Worm (Caenorhabditis elegans): Measurements from ENCODE around the gene Y54G11A.14.
"Not testable (repeated sequence)": the region's sequence is repeated elsewhere in the genome, so short reads cannot be mapped to it uniquely, and the experiment has no call there.

The Y54G11A.14 gene

DNA sequence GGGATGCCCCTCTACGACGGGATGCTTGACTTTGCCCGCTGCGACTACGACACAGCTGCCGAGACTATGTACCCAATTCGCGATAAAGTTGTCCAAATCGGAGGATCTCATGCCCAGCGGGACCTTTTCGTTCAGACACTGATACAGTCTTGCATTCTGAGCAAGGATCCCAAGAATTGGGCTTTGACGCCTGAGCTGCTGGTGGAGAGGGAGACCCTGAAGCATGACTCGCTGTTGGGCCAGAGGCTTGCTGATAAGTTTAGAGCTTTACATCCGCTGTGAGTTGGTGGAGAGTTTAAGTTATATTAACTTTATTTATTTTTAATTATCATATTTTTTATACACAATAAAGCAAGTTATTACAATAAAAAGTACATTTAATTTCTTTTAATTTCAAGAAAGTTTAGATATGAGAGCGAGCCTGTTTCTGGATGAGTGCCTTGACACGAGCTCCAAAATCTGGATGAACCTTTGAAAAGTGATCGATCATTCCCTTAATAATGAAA lies 18.7 kb upstream of the Y54G11A.14 start:
- no peak for TF ChIP-seq nhr-237 (tag; optimal IDR thresholded peaks at IDR 0.05)
- no peak for TF ChIP-seq mab-5 (tag; optimal IDR thresholded peaks at IDR 0.05)
- no peak for TF ChIP-seq flh-1 (GFP tag; optimal IDR thresholded peaks at IDR 0.05)
- TF ChIP-seq ceh-39 (tag; optimal IDR thresholded peaks at IDR 0.05), result no peak
- TF ChIP-seq unc-62 (GFP tag; optimal IDR thresholded peaks at IDR 0.05), result no peak
- no peak for TF ChIP-seq nhr-12 (tag; optimal IDR thresholded peaks at IDR 0.05)
- no peak for TF ChIP-seq ztf-11 (tag; optimal IDR thresholded peaks at IDR 0.05)
- no peak for TF ChIP-seq drap-1 (GFP tag; optimal IDR thresholded peaks at IDR 0.05)
- no peak for TF ChIP-seq sptf-1 (tag; optimal IDR thresholded peaks at IDR 0.05)
- TF ChIP-seq lin-32 (GFP tag; optimal IDR thresholded peaks at IDR 0.05), result no peak
- TF ChIP-seq elt-3 (tag; optimal IDR thresholded peaks at IDR 0.05), result no peak
- TF ChIP-seq unc-120 (tag; optimal IDR thresholded peaks at IDR 0.05; ENCODE audit: poor library complexity, severe bottlenecking), result no peak
- no peak for TF ChIP-seq bed-3 (GFP tag; optimal IDR thresholded peaks at IDR 0.05)
- TF ChIP-seq mep-1 (tag; optimal IDR thresholded peaks at IDR 0.05), result no peak
- TF ChIP-seq lsy-2 (tag; optimal IDR thresholded peaks at IDR 0.05), result no peak

DNA sequence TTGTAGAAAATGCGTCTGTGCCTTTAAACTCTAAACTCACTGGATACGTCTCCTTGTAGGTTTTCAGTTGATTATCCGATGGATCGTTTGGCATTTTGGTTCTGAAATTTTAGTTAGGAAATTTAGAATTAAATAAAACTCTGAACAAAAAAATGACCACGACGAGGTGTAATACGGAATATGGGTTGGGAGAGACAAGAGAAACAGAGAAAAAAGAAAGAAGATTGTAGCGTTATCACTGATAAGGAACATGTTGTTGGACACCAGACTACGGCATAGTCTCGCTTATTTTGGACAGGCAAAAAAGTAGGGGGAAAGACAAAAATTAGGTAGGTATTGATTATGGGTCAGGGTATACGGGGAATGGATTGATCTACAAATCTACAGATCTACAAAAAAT lies 16.0 kb upstream of the Y54G11A.14 start, which contains the start of gene ctl-2:
ctl-2 (minus strand) TSS at position 101 of the 400 bp plus-strand sequence.
- TF ChIP-seq sem-2 (GFP tag; optimal IDR thresholded peaks at IDR 0.05); unc-120 (tag; optimal IDR thresholded peaks at IDR 0.05; ENCODE audit: poor library complexity, severe bottlenecking); ceh-43 (GFP tag; optimal IDR thresholded peaks at IDR 0.05): not testable (repeated sequence)

DNA sequence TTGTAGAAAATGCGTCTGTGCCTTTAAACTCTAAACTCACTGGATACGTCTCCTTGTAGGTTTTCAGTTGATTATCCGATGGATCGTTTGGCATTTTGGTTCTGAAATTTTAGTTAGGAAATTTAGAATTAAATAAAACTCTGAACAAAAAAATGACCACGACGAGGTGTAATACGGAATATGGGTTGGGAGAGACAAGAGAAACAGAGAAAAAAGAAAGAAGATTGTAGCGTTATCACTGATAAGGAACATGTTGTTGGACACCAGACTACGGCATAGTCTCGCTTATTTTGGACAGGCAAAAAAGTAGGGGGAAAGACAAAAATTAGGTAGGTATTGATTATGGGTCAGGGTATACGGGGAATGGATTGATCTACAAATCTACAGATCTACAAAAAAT lies 11.8 kb upstream of the Y54G11A.14 start, which contains the start of gene ctl-1:
ctl-1 (minus strand) TSS at position 101 of the 400 bp plus-strand sequence.
- TF ChIP-seq unc-39, snpc-4, nhr-76 (tag; optimal IDR thresholded peaks at IDR 0.05): not testable (repeated sequence)

- TF ChIP-seq ham-2 (GFP tag; optimal IDR thresholded peaks at IDR 0.05) (no peak), ceh-43 (GFP tag; optimal IDR thresholded peaks at IDR 0.05) (no peak), lsy-2 (tag; optimal IDR thresholded peaks at IDR 0.05) (no peak), lin-13 (tag; optimal IDR thresholded peaks at IDR 0.05) (no peak), unc-120 (tag; optimal IDR thresholded peaks at IDR 0.05; ENCODE audit: poor library complexity, severe bottlenecking) (no peak), tbx-8 (GFP tag; optimal IDR thresholded peaks at IDR 0.05) (no peak), elt-3 (tag; optimal IDR thresholded peaks at IDR 0.05) (no peak), mls-2 (tag; optimal IDR thresholded peaks at IDR 0.05) (no peak), nhr-2 (tag; optimal IDR thresholded peaks at IDR 0.05) (no peak), pha-4 (tag; optimal IDR thresholded peaks at IDR 0.05) (no peak), sptf-1 (tag; optimal IDR thresholded peaks at IDR 0.05) (no peak), snpc-4 (tag; optimal IDR thresholded peaks at IDR 0.05) (no peak), ztf-11 (tag; optimal IDR thresholded peaks at IDR 0.05) (no peak)
Observed at ce11 chrII:14310729-14311388, 7.1 kb upstream of the Y54G11A.14 start, which contains the start of gene ctl-3. TSS of gene ctl-3 (minus strand) at chrII:14310779.

DNA sequence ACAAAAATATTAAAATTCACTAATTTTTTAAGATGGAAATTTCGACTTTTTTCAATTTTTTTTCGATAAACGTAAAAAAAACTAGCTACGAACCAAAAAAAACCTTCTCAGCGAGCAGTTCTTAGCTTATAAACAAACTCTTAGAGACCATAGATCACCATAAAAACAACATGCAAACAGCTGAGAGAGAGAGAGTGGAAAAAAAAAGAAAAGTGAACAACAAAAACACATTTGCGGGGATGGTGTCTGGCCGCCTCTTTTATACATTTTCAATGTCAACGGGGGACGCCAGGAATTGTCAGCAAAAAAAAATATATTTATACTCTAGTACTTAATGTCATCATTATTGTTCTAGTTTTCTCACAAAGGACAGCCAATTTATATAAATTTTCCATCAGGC lies 6.4 kb upstream of the Y54G11A.14 start:
- no peak for TF ChIP-seq mep-1 (tag; optimal IDR thresholded peaks at IDR 0.05)
- no peak for TF ChIP-seq snpc-4 (tag; optimal IDR thresholded peaks at IDR 0.05)
- no peak for TF ChIP-seq mab-5 (tag; optimal IDR thresholded peaks at IDR 0.05)
- TF ChIP-seq ceh-39 (tag; optimal IDR thresholded peaks at IDR 0.05), result no peak
- no peak for TF ChIP-seq nhr-12 (tag; optimal IDR thresholded peaks at IDR 0.05)
- TF ChIP-seq sem-2 (GFP tag; optimal IDR thresholded peaks at IDR 0.05), result no peak
- TF ChIP-seq nhr-28 (tag; optimal IDR thresholded peaks at IDR 0.05), result no peak
- no peak for TF ChIP-seq unc-120 (tag; optimal IDR thresholded peaks at IDR 0.05; ENCODE audit: poor library complexity, severe bottlenecking)
- TF ChIP-seq zip-8 (tag; optimal IDR thresholded peaks at IDR 0.05), result no peak
- TF ChIP-seq mls-2 (tag; optimal IDR thresholded peaks at IDR 0.05), result no peak
- no peak for TF ChIP-seq bed-3 (GFP tag; optimal IDR thresholded peaks at IDR 0.05)
- TF ChIP-seq sptf-1 (tag; optimal IDR thresholded peaks at IDR 0.05), result no peak

- no peak for TF ChIP-seq drap-1 (GFP tag; optimal IDR thresholded peaks at IDR 0.05)
- no peak for TF ChIP-seq mls-2 (tag; optimal IDR thresholded peaks at IDR 0.05)
- TF ChIP-seq hlh-1 (tag; optimal IDR thresholded peaks at IDR 0.05), result no peak
- no peak for TF ChIP-seq unc-120 (tag; optimal IDR thresholded peaks at IDR 0.05; ENCODE audit: poor library complexity, severe bottlenecking)
- TF ChIP-seq bed-3 (GFP tag; optimal IDR thresholded peaks at IDR 0.05), result no peak
- no peak for TF ChIP-seq mab-5 (tag; optimal IDR thresholded peaks at IDR 0.05)
- no peak for TF ChIP-seq sem-2 (GFP tag; optimal IDR thresholded peaks at IDR 0.05)
- no peak for TF ChIP-seq lsy-2 (tag; optimal IDR thresholded peaks at IDR 0.05)
- TF ChIP-seq unc-39 (tag; optimal IDR thresholded peaks at IDR 0.05), result no peak
Observed at ce11 chrII:14312182-14312581, 5.8 kb upstream of the Y54G11A.14 start.
